Worm (Caenorhabditis elegans) whole organism, young adult: ENCODE measurements around the gene mrps-34.

Source experiments
- C17E4.6 ChIP-seq: fragments of 200-800 bp; sonication (Bioruptor generic); IDR thresholded peaks from 2 replicates; pipeline ENCODE4 v1.3.6; 2022; ENCODE audit warnings: missing genetic modification reagents, missing genetic modification characterization, missing compliant biosample characterization
- F49E8.2 ChIP-seq: sonication (generic microtip); optimal IDR thresholded peaks from 3 replicates; lab custom pipeline; 2017; ENCODE audit warnings: missing genetic modification characterization, mild to moderate bottlenecking, missing compliant biosample characterization, antibody characterized with exemption, moderate library complexity; ENCODE audit not compliant: insufficient read depth
- K11D2.4 ChIP-seq: fragments of 200-800 bp; sonication (Bioruptor generic); IDR thresholded peaks from 2 replicates; pipeline ENCODE4 v1.3.6; 2022; ENCODE audit warnings: missing genetic modification reagents, missing genetic modification characterization, missing compliant biosample characterization
- attf-5 ChIP-seq: fragments of 200-800 bp; sonication (Bioruptor generic); optimal IDR thresholded peaks from 2 replicates; lab custom pipeline; 2018; ENCODE audit warnings: mild to moderate bottlenecking, missing genetic modification characterization, missing compliant biosample characterization
- ceh-58 ChIP-seq: fragments of 200-800 bp; sonication (Bioruptor generic); IDR thresholded peaks from 2 replicates; pipeline ENCODE4 v1.3.6; 2022; ENCODE audit warnings: missing genetic modification characterization, missing compliant biosample characterization
- efl-1 ChIP-seq: fragments of 150-350 bp; optimal IDR thresholded peaks from 2 replicates; lab custom pipeline; 2014; ENCODE audit warnings: missing biosample characterization, missing genetic modification reagents, missing genetic modification characterization
- lin-26 ChIP-seq: fragments of 200-800 bp; sonication (Bioruptor generic); IDR thresholded peaks from 2 replicates; pipeline ENCODE4 v1.3.6; 2022; ENCODE audit warnings: missing genetic modification reagents, missing genetic modification characterization, missing compliant biosample characterization
- ztf-22 ChIP-seq: fragments of 200-800 bp; sonication (Bioruptor generic); optimal IDR thresholded peaks from 2 replicates; lab custom pipeline; 2018; ENCODE audit warnings: mild to moderate bottlenecking, missing genetic modification characterization, moderate library complexity, missing compliant biosample characterization

- no peak for TF ChIP-seq C17E4.6
- TF ChIP-seq efl-1 (GFP tag; lab: Kevin White, UChicago) = no peak
- no peak for TF ChIP-seq lin-26
- TF ChIP-seq F49E8.2 (tag; lab: Kevin White, UChicago) = no peak
- no peak for TF ChIP-seq ztf-22
- TF ChIP-seq K11D2.4 (GFP tag; lab: Robert Waterston, UW) = no peak
- no peak for TF ChIP-seq attf-5 (GFP tag; lab: Kevin White, UChicago)
- no peak for TF ChIP-seq ceh-58 (GFP tag; lab: Robert Waterston, UW)
Observed at ce11 chrIII:4552872-4553271, 10.6 kb upstream of the mrps-34 start.
